Worm (Caenorhabditis elegans): ENCODE data around the gene evl-18.

DNA sequence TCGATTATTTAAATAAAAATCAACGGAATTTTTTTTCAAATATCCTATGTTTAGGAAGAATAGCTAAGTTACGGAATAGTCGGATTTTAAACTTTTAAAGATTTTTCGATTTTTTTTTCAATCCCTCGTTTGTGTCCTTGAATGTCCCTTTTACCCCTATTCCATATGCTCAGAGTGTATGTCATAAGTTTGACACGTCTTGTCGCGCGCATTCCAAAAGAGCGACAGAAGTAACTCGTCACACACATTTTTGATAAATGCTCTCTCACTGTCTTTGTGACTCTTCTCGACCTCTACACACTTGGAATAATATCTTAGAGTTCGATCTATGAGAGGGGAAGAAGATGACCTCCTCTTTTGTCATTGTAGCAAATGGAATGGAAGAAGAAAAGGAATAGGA is 49.1 kb upstream of the evl-18 start:
- TF ChIP-seq ceh-9 (tag; optimal IDR thresholded peaks at IDR 0.05) (no peak), F13H6.1 (tag; optimal IDR thresholded peaks at IDR 0.05) (no peak), pros-1 (tag; optimal IDR thresholded peaks at IDR 0.05) (no peak), zip-5 (tag; optimal IDR thresholded peaks at IDR 0.05) (no peak), unc-42 (tag; optimal IDR thresholded peaks at IDR 0.05) (no peak)

Measured in whole organism, late embryonic.